Worm (Caenorhabditis elegans) whole organism, L4 larva: ENCODE data around the gene lipl-7.

Experiments
- F37D6.2 ChIP-seq: sonication (generic microtip); optimal IDR thresholded peaks from 2 replicates; lab custom pipeline; 2016; ENCODE audit warnings: mild to moderate bottlenecking, missing genetic modification characterization, missing compliant biosample characterization
- F49E8.2 ChIP-seq: sonication (generic microtip); optimal IDR thresholded peaks from 2 replicates; lab custom pipeline; 2016; ENCODE audit warnings: missing compliant biosample characterization, mild to moderate bottlenecking, missing genetic modification characterization, borderline replicate concordance
- R02D3.7 ChIP-seq: fragments of 150-350 bp; sonication (generic microtip); optimal IDR thresholded peaks from 3 replicates; lab custom pipeline; 2014; ENCODE audit warnings: missing biosample characterization, missing genetic modification characterization
- T26A8.4 ChIP-seq: fragments of 200-800 bp; sonication (Bioruptor generic); IDR thresholded peaks from 2 replicates; pipeline ENCODE4 v1.3.6; 2022; ENCODE audit warnings: missing genetic modification characterization, missing compliant biosample characterization
- ZK337.2 ChIP-seq: fragments of 200-800 bp; sonication (Bioruptor generic); IDR thresholded peaks from 2 replicates; pipeline ENCODE4 v1.3.6; 2022; ENCODE audit warnings: missing genetic modification reagents, missing genetic modification characterization, missing compliant biosample characterization
- ZK546.5 ChIP-seq, 2 experiments: sonication (generic microtip); optimal IDR thresholded peaks; 2 replicates each; lab custom pipeline; 2017; ENCODE audit warnings: missing biosample characterization in 2 of 2, missing genetic modification characterization in 2 of 2
- aly-2 ChIP-seq: sonication (generic microtip); optimal IDR thresholded peaks from 2 replicates; lab custom pipeline; 2018; ENCODE audit warnings: missing biosample characterization, missing genetic modification characterization
- arid-1 ChIP-seq: fragments of 200-800 bp; sonication (Bioruptor generic); conservative IDR thresholded peaks from 2 replicates; pipeline ENCODE4 v1.3.6; 2022; ENCODE audit warnings: missing genetic modification reagents, missing genetic modification characterization, missing compliant biosample characterization
- attf-4 ChIP-seq: sonication (generic microtip); optimal IDR thresholded peaks from 3 replicates; lab custom pipeline; 2017; ENCODE audit warnings: missing biosample characterization, missing genetic modification characterization
- ceh-20 ChIP-seq: fragments of 200-800 bp; sonication (Bioruptor generic); IDR thresholded peaks from 2 replicates; pipeline ENCODE4 v1.3.6; 2022; ENCODE audit warnings: missing genetic modification reagents, missing genetic modification characterization, missing compliant biosample characterization
- ceh-28 ChIP-seq: fragments of 150-350 bp; optimal IDR thresholded peaks from 2 replicates; lab custom pipeline; 2014; ENCODE audit warnings: missing biosample characterization, missing genetic modification reagents, missing genetic modification characterization
- ceh-62 ChIP-seq: sonication (generic microtip); optimal IDR thresholded peaks from 2 replicates; lab custom pipeline; 2017; ENCODE audit warnings: missing biosample characterization, missing genetic modification characterization
- ces-1 ChIP-seq: fragments of 150-350 bp; sonication (generic microtip); optimal IDR thresholded peaks from 4 replicates; lab custom pipeline; 2014; ENCODE audit warnings: missing biosample characterization, missing genetic modification reagents, missing genetic modification characterization
- cey-2 ChIP-seq: sonication (generic microtip); optimal IDR thresholded peaks from 3 replicates; lab custom pipeline; 2017; ENCODE audit warnings: missing genetic modification characterization, mild to moderate bottlenecking, missing compliant biosample characterization, antibody characterized with exemption, borderline replicate concordance; ENCODE audit not compliant: insufficient read depth
- daf-12 ChIP-seq: fragments of 150-350 bp; optimal IDR thresholded peaks from 2 replicates; lab custom pipeline; 2014; ENCODE audit warnings: missing biosample characterization, missing genetic modification reagents, missing genetic modification characterization
- dpl-1 ChIP-seq: fragments of 150-350 bp; optimal IDR thresholded peaks from 2 replicates; lab custom pipeline; 2014; ENCODE audit warnings: missing biosample characterization, missing genetic modification reagents, missing genetic modification characterization
- egl-27 ChIP-seq: sonication (generic microtip); optimal IDR thresholded peaks from 3 replicates; lab custom pipeline; 2017; ENCODE audit warnings: missing biosample characterization, missing genetic modification reagents, missing genetic modification characterization
- fos-1 ChIP-seq: fragments of 150-350 bp; optimal IDR thresholded peaks from 2 replicates; lab custom pipeline; 2014; ENCODE audit warnings: missing biosample characterization, missing genetic modification characterization
- gei-8 ChIP-seq: fragments of 200-800 bp; sonication (Bioruptor generic); optimal IDR thresholded peaks from 2 replicates; lab custom pipeline; 2018; ENCODE audit warnings: mild to moderate bottlenecking, missing genetic modification characterization, missing compliant biosample characterization
- lim-7 ChIP-seq: fragments of 200-800 bp; sonication (Bioruptor generic); IDR thresholded peaks from 2 replicates; pipeline ENCODE4 v1.3.6; 2022; ENCODE audit warnings: missing genetic modification characterization, missing compliant biosample characterization
- lin-29 ChIP-seq: fragments of 200-800 bp; sonication (Bioruptor generic); IDR thresholded peaks from 2 replicates; pipeline ENCODE4 v1.3.6; 2022; ENCODE audit warnings: missing genetic modification reagents, missing genetic modification characterization, missing compliant biosample characterization
- lin-38 ChIP-seq: fragments of 200-800 bp; sonication (Bioruptor generic); IDR thresholded peaks from 2 replicates; pipeline ENCODE4 v1.3.6; 2022; ENCODE audit warnings: missing genetic modification reagents, missing genetic modification characterization, missing compliant biosample characterization
- lin-39 ChIP-seq: fragments of 150-350 bp; optimal IDR thresholded peaks from 2 replicates; lab custom pipeline; 2014; ENCODE audit warnings: missing biosample characterization, missing genetic modification reagents, missing genetic modification characterization
- lsy-2 ChIP-seq, 2 experiments: fragments of 150-350 bp in 1 of 2; sonication (generic microtip) in 1 of 2; optimal IDR thresholded peaks; 2 replicates each; lab custom pipeline; 2014 to 2017; ENCODE audit warnings: missing biosample characterization in 2 of 2, missing genetic modification characterization in 2 of 2
- mdt-29 ChIP-seq: fragments of 200-800 bp; sonication (Bioruptor generic); IDR thresholded peaks from 2 replicates; pipeline ENCODE4 v1.3.6; 2022; ENCODE audit warnings: missing genetic modification reagents, missing genetic modification characterization, missing compliant biosample characterization
- mes-2 ChIP-seq: sonication (generic microtip); optimal IDR thresholded peaks from 2 replicates; lab custom pipeline; 2016; ENCODE audit warnings: missing genotype, mild to moderate bottlenecking, missing genetic modification characterization, missing compliant biosample characterization; ENCODE audit not compliant: poor library complexity, severe bottlenecking
- mxl-3 ChIP-seq: fragments of 200-800 bp; sonication (Bioruptor generic); optimal IDR thresholded peaks from 2 replicates; lab custom pipeline; 2018; ENCODE audit warnings: mild to moderate bottlenecking, missing genetic modification characterization, missing compliant biosample characterization
- nhr-102 ChIP-seq: sonication (generic microtip); optimal IDR thresholded peaks from 2 replicates; lab custom pipeline; 2016; ENCODE audit warnings: mild to moderate bottlenecking, missing genetic modification characterization, moderate library complexity, missing compliant biosample characterization
- nhr-237 ChIP-seq: sonication (generic microtip); optimal IDR thresholded peaks from 2 replicates; lab custom pipeline; 2017; ENCODE audit warnings: missing biosample characterization, missing genetic modification characterization
- nhr-25 ChIP-seq: sonication (generic microtip); optimal IDR thresholded peaks from 2 replicates; lab custom pipeline; 2017; ENCODE audit warnings: missing genetic modification characterization, mild to moderate bottlenecking, missing compliant biosample characterization, antibody characterized with exemption, moderate library complexity, borderline replicate concordance; ENCODE audit not compliant: insufficient read depth
- nhr-41 ChIP-seq: fragments of 200-800 bp; sonication (Bioruptor generic); IDR thresholded peaks from 2 replicates; pipeline ENCODE4 v1.3.6; 2022; ENCODE audit warnings: missing genetic modification reagents, missing genetic modification characterization, missing compliant biosample characterization
- nhr-42 ChIP-seq: fragments of 200-800 bp; sonication (Bioruptor generic); IDR thresholded peaks from 2 replicates; pipeline ENCODE4 v1.3.6; 2022; ENCODE audit warnings: missing genetic modification characterization, missing compliant biosample characterization
- nhr-48 ChIP-seq: sonication (generic microtip); optimal IDR thresholded peaks from 2 replicates; lab custom pipeline; 2016; ENCODE audit warnings: mild to moderate bottlenecking, missing genetic modification characterization, missing compliant biosample characterization
- php-3 ChIP-seq: fragments of 200-800 bp; sonication (Bioruptor generic); IDR thresholded peaks from 2 replicates; pipeline ENCODE4 v1.3.6; 2022; ENCODE audit warnings: missing genetic modification reagents, missing genetic modification characterization, missing compliant biosample characterization
- pqm-1 ChIP-seq: sonication (generic microtip); optimal IDR thresholded peaks from 2 replicates; lab custom pipeline; 2017; ENCODE audit warnings: missing biosample characterization, missing genetic modification characterization
- sdz-12 ChIP-seq: fragments of 200-800 bp; sonication (Bioruptor generic); optimal IDR thresholded peaks from 2 replicates; lab custom pipeline; 2018; ENCODE audit warnings: mild to moderate bottlenecking, missing genetic modification characterization, missing compliant biosample characterization
- set-16 ChIP-seq: fragments of 200-800 bp; sonication (Bioruptor generic); IDR thresholded peaks from 2 replicates; pipeline ENCODE4 v1.3.6; 2022; ENCODE audit warnings: missing genetic modification reagents, missing genetic modification characterization, missing compliant biosample characterization
- snpc-4 ChIP-seq: fragments of 150-350 bp; optimal IDR thresholded peaks from 2 replicates; lab custom pipeline; 2014; ENCODE audit warnings: missing biosample characterization, missing genetic modification characterization
- spr-1 ChIP-seq: sonication (generic microtip); optimal IDR thresholded peaks from 2 replicates; lab custom pipeline; 2016; ENCODE audit warnings: mild to moderate bottlenecking, missing genetic modification characterization, missing compliant biosample characterization
- spr-3 ChIP-seq: fragments of 200-800 bp; sonication (Bioruptor generic); optimal IDR thresholded peaks from 2 replicates; lab custom pipeline; 2018; ENCODE audit warnings: mild to moderate bottlenecking, missing genetic modification characterization, missing compliant biosample characterization
- tag-97 ChIP-seq: fragments of 200-800 bp; sonication (Bioruptor generic); IDR thresholded peaks from 2 replicates; pipeline ENCODE4 v1.3.6; 2022; ENCODE audit warnings: missing genetic modification characterization, missing compliant biosample characterization
- tra-1 ChIP-seq: fragments of 200-800 bp; sonication (Bioruptor generic); IDR thresholded peaks from 2 replicates; pipeline ENCODE4 v1.3.6; 2022; ENCODE audit warnings: missing genetic modification reagents, missing genetic modification characterization, missing compliant biosample characterization
- unc-62 ChIP-seq, 3 experiments: fragments of 150-350 bp in 1 of 3; sonication (generic microtip); optimal IDR thresholded peaks in 2 of 3; peaks in 1 of 3; 1 replicate in 1 of 3; 2 replicates in 2 of 3; lab custom pipeline; 2014 to 2017; ENCODE audit warnings: missing biosample characterization in 3 of 3, missing genetic modification characterization in 3 of 3, missing genetic modification reagents in 3 of 3, missing genotype in 1 of 3
- zip-11 ChIP-seq: fragments of 200-800 bp; sonication (Bioruptor generic); IDR thresholded peaks from 2 replicates; pipeline ENCODE4 v1.3.6; 2022; ENCODE audit warnings: missing genetic modification characterization, missing compliant biosample characterization
- zip-2 ChIP-seq: fragments of 150-350 bp; optimal IDR thresholded peaks from 2 replicates; lab custom pipeline; 2014; ENCODE audit warnings: missing biosample characterization, missing genetic modification characterization
- ztf-7 ChIP-seq: fragments of 150-350 bp; optimal IDR thresholded peaks from 2 replicates; lab custom pipeline; 2014; ENCODE audit warnings: missing biosample characterization, missing genetic modification characterization

The lipl-7 gene

ce11 chrIV:10227534-10227933 is 14.1 kb downstream of the lipl-7 start, which contains the start of gene F01G10.6:
Gene F01G10.6, minus strand, starts transcription at chrIV:10227634.
- TF ChIP-seq lsy-2 (tag; optimal IDR thresholded peaks at IDR 0.05; lab: Kevin White, UChicago) = no peak

ce11 chrIV:10223723-10224122 is 17.9 kb downstream of the lipl-7 start, which contains the start of gene nas-12:
Gene nas-12, plus strand, starts transcription at chrIV:10224023.
- TF ChIP-seq ceh-62 (tag; lab: Kevin White, UChicago) (no peak), daf-12 (tag; lab: Kevin White, UChicago) (no peak), ceh-28 (tag; lab: Kevin White, UChicago) (no peak), zip-2 (tag; lab: Kevin White, UChicago) (no peak), R02D3.7 (tag; lab: Kevin White, UChicago) (no peak), zip-11 (no peak), nhr-41 (no peak), ztf-7 (tag; lab: Kevin White, UChicago) (no peak), nhr-237 (tag; lab: Kevin White, UChicago) (no peak), ces-1 (GFP tag; lab: Kevin White, UChicago) (no peak)

ce11 chrIV:10222122-10222589 is 19.5 kb downstream of the lipl-7 start, which contains the start of gene C24F3.2:
Gene C24F3.2, plus strand, starts transcription at chrIV:10222539.
- TF ChIP-seq lin-39 = no peak
- no peak for TF ChIP-seq spr-1 (tag; lab: Kevin White, UChicago)
- no peak for TF ChIP-seq ceh-28 (tag; lab: Kevin White, UChicago)
- no peak for TF ChIP-seq tag-97 (GFP tag; lab: Robert Waterston, UW)
- TF ChIP-seq unc-62 (GFP tag; optimal IDR thresholded peaks at IDR 0.05 in 1 of 2; lab: Kevin White, UChicago) = peak in 1 of 2 experiments; percentile 98
- no peak for TF ChIP-seq unc-62 (tag; optimal IDR thresholded peaks at IDR 0.05; lab: Kevin White, UChicago)
- TF ChIP-seq snpc-4 (tag; lab: Kevin White, UChicago) = no peak
- TF ChIP-seq php-3 (GFP tag; lab: Robert Waterston, UW) = 0 out of 2 replicates have a peak, but pooled peaks have one; percentile 20
- no peak for TF ChIP-seq sdz-12
- TF ChIP-seq nhr-102 (tag; lab: Kevin White, UChicago) = no peak
- TF ChIP-seq ZK337.2 (GFP tag; lab: Robert Waterston, UW) = no peak
- no peak for TF ChIP-seq ces-1 (GFP tag; lab: Kevin White, UChicago)
- no peak for TF ChIP-seq lin-29 (GFP tag; lab: Robert Waterston, UW)
- TF ChIP-seq arid-1 = 0 out of 2 replicates have a peak, but pooled peaks have one; percentile 38
- TF ChIP-seq set-16 (GFP tag; lab: Robert Waterston, UW) = no peak
- no peak for TF ChIP-seq nhr-42 (GFP tag; lab: Robert Waterston, UW)
- TF ChIP-seq ZK546.5 (tag; optimal IDR thresholded peaks at IDR 0.05; lab: Kevin White, UChicago) = no peak
- no peak for TF ChIP-seq cey-2 (tag; lab: Kevin White, UChicago)
- TF ChIP-seq nhr-25 (tag; lab: Kevin White, UChicago) = peak; percentile 58
- no peak for TF ChIP-seq lim-7
- no peak for TF ChIP-seq tra-1 (GFP tag; lab: Robert Waterston, UW)
- peak; percentile 57 for TF ChIP-seq mes-2 (tag; lab: Kevin White, UChicago)
- no peak for TF ChIP-seq ceh-20 (GFP tag; lab: Robert Waterston, UW)
- no peak for TF ChIP-seq T26A8.4 (GFP tag; lab: Robert Waterston, UW)
- no peak for TF ChIP-seq ztf-7 (tag; lab: Kevin White, UChicago)
- TF ChIP-seq lin-38 (GFP tag; lab: Robert Waterston, UW) = no peak
- no peak for TF ChIP-seq pqm-1
- no peak for TF ChIP-seq nhr-48
- TF ChIP-seq spr-3 (GFP tag; lab: Kevin White, UChicago) = no peak
- peak; percentile 75 for TF ChIP-seq dpl-1
- no peak for TF ChIP-seq F37D6.2 (tag; lab: Kevin White, UChicago)
- peak; percentile 88 for TF ChIP-seq mxl-3
- no peak for TF ChIP-seq aly-2
- TF ChIP-seq gei-8 = no peak
- no peak for TF ChIP-seq egl-27 (tag; lab: Kevin White, UChicago)
- no peak for TF ChIP-seq F49E8.2 (tag; lab: Kevin White, UChicago)
- TF ChIP-seq attf-4 (tag; lab: Kevin White, UChicago) = no peak
- TF ChIP-seq fos-1 (tag; lab: Kevin White, UChicago) = no peak
- TF ChIP-seq mdt-29 (GFP tag; lab: Robert Waterston, UW) = no peak
